Fruit fly (Drosophila melanogaster) whole organism, embryonic: ENCODE results near the gene Srrm234.

Experiments
- Adf1 ChIP-seq: fragments of 200-800 bp; sonication (Bioruptor generic); IDR thresholded peaks from 2 replicates; pipeline ENCODE4 v1.3.6; 2022; ENCODE audit warnings: missing biosample characterization, missing genetic modification characterization
- Awh ChIP-seq: fragments of 200-800 bp; sonication (Bioruptor generic); IDR thresholded peaks from 2 replicates; pipeline ENCODE4, ENCODE4 v1.3.6; 2022; ENCODE audit warnings: missing biosample characterization, missing genetic modification characterization
- CG10147 ChIP-seq: fragments of 200-800 bp; sonication (Bioruptor generic); optimal IDR thresholded peaks from 2 replicates; lab custom pipeline; 2019; ENCODE audit warnings: missing biosample characterization, mild to moderate bottlenecking, missing genetic modification characterization, moderate library complexity
- CG11247 ChIP-seq: fragments of 200-800 bp; sonication (Bioruptor generic); IDR thresholded peaks from 2 replicates; pipeline ENCODE4 v1.3.6; 2022; ENCODE audit warnings: missing biosample characterization, missing genetic modification characterization
- CG11560 ChIP-seq: fragments of 200-800 bp; sonication (Bioruptor generic); IDR thresholded peaks from 3 replicates; pipeline ENCODE4 v1.3.6; 2022; ENCODE audit warnings: missing biosample characterization, missing genetic modification characterization
- CG12769 ChIP-seq: fragments of 200-800 bp; sonication (Bioruptor generic); optimal IDR thresholded peaks from 2 replicates; lab custom pipeline; 2019; ENCODE audit warnings: missing biosample characterization, mild to moderate bottlenecking, missing genetic modification characterization, moderate library complexity
- CG15073 ChIP-seq: fragments of 200-800 bp; sonication (Bioruptor generic); optimal IDR thresholded peaks from 2 replicates; lab custom pipeline; 2016; ENCODE audit warnings: missing biosample characterization, missing genetic modification characterization
- CG15269 ChIP-seq: fragments of 200-800 bp; sonication (Bioruptor generic); optimal IDR thresholded peaks from 2 replicates; lab custom pipeline; 2018; ENCODE audit warnings: missing biosample characterization, mild to moderate bottlenecking, missing genetic modification characterization, moderate library complexity
- CG1602 ChIP-seq: fragments of 200-800 bp; sonication (Bioruptor generic); optimal IDR thresholded peaks from 3 replicates; lab custom pipeline; 2016; ENCODE audit warnings: missing biosample characterization, missing genetic modification characterization
- CG2889 ChIP-seq: fragments of 200-800 bp; sonication (Bioruptor generic); IDR thresholded peaks from 3 replicates; pipeline ENCODE4 v1.3.6; 2022; ENCODE audit warnings: missing biosample characterization, missing genetic modification characterization
- CG31365 ChIP-seq: fragments of 200-800 bp; sonication (Bioruptor generic); optimal IDR thresholded peaks from 2 replicates; lab custom pipeline; 2018; ENCODE audit warnings: missing biosample characterization, mild to moderate bottlenecking, missing genetic modification characterization
- CG3838 ChIP-seq: fragments of 200-800 bp; sonication (Bioruptor generic); optimal IDR thresholded peaks from 3 replicates; lab custom pipeline; 2016; ENCODE audit warnings: missing biosample characterization, missing genetic modification characterization
- CG4424 ChIP-seq: fragments of 200-800 bp; sonication (Bioruptor generic); optimal IDR thresholded peaks from 3 replicates; lab custom pipeline; 2016; ENCODE audit warnings: missing biosample characterization, missing genetic modification characterization
- CG6175 ChIP-seq: fragments of 200-800 bp; sonication (Bioruptor generic); IDR thresholded peaks from 3 replicates; pipeline ENCODE4 v1.3.6; 2022; ENCODE audit warnings: missing biosample characterization, missing genetic modification characterization
- CG8478 ChIP-seq: fragments of >200 bp; optimal IDR thresholded peaks from 2 replicates; lab custom pipeline; 2018
- CG9727 ChIP-seq: fragments of 200-800 bp; sonication (Bioruptor generic); optimal IDR thresholded peaks from 3 replicates; lab custom pipeline; 2017; ENCODE audit warnings: missing biosample characterization, mild to moderate bottlenecking, missing genetic modification characterization
- Deaf1 ChIP-seq: fragments of 200-800 bp; optimal IDR thresholded peaks from 3 replicates; lab custom pipeline; 2019; ENCODE audit warnings: missing biosample characterization, mild to moderate bottlenecking, missing genetic modification characterization, moderate library complexity
- Dref ChIP-seq: fragments of 200-800 bp; sonication (Bioruptor generic); IDR thresholded peaks from 2 replicates; pipeline ENCODE4 v1.3.6; 2022; ENCODE audit warnings: missing biosample characterization, missing genetic modification characterization
- Ets65A ChIP-seq: fragments of 200-800 bp; sonication (Bioruptor generic); peaks from one replicate; lab custom pipeline; 2016; ENCODE audit warnings: missing biosample characterization, missing genetic modification characterization
- GATAe ChIP-seq: fragments of 200-800 bp; sonication (Bioruptor generic); conservative IDR thresholded peaks from 2 replicates; pipeline ENCODE4 v1.3.6; 2022; ENCODE audit warnings: missing biosample characterization, missing genetic modification characterization
- HHEX ChIP-seq: fragments of 200-800 bp; sonication (Bioruptor generic); optimal IDR thresholded peaks from 3 replicates; lab custom pipeline; 2017; ENCODE audit warnings: missing biosample characterization, mild to moderate bottlenecking, missing genetic modification characterization, missing genetic modification reagents
- Hmr ChIP-seq: fragments of 200-800 bp; sonication (Bioruptor generic); optimal IDR thresholded peaks from 3 replicates; lab custom pipeline; 2017; ENCODE audit warnings: mild to moderate bottlenecking, missing biosample characterization, missing genetic modification reagents, missing genetic modification characterization
- MTF-1 ChIP-seq: fragments of 200-800 bp; sonication (Bioruptor generic); optimal IDR thresholded peaks from 2 replicates; lab custom pipeline; 2018; ENCODE audit warnings: missing biosample characterization, mild to moderate bottlenecking, missing genetic modification characterization, borderline replicate concordance
- Med ChIP-seq: fragments of 200-800 bp; sonication (Bioruptor generic); peaks from one replicate; lab custom pipeline; 2016; ENCODE audit warnings: missing biosample characterization, missing genetic modification characterization, mild to moderate bottlenecking, inconsistent platforms, moderate library complexity
- Nf-YC ChIP-seq: fragments of 200-800 bp; optimal IDR thresholded peaks from 3 replicates; lab custom pipeline; 2019; ENCODE audit warnings: missing biosample characterization, mild to moderate bottlenecking, missing genetic modification characterization, moderate library complexity
- Spps ChIP-seq: fragments of 200-800 bp; sonication (Bioruptor generic); optimal IDR thresholded peaks from 2 replicates; lab custom pipeline; 2018; ENCODE audit warnings: missing biosample characterization, mild to moderate bottlenecking, missing genetic modification characterization
- cad ChIP-seq: fragments of >200 bp; optimal IDR thresholded peaks from 2 replicates; lab custom pipeline; 2017; ENCODE audit warnings: missing biosample characterization, missing genetic modification characterization
- chinmo ChIP-seq: fragments of 200-800 bp; sonication (Bioruptor generic); IDR thresholded peaks from 4 replicates; pipeline ENCODE4 v1.3.6; 2022; ENCODE audit warnings: missing biosample characterization, missing genetic modification characterization; ENCODE audit not compliant: partially characterized antibody
- ci ChIP-seq: fragments of 200-800 bp; sonication (Bioruptor generic); IDR thresholded peaks from 3 replicates; pipeline ENCODE4 v1.3.6; 2022; ENCODE audit warnings: missing biosample characterization, missing genetic modification characterization
- kni ChIP-seq: fragments of 200-800 bp; sonication (Bioruptor generic); optimal IDR thresholded peaks from 3 replicates; lab custom pipeline; 2017; ENCODE audit warnings: mild to moderate bottlenecking, missing biosample characterization, missing genetic modification reagents, missing genetic modification characterization
- onecut ChIP-seq: fragments of 200-800 bp; sonication (Bioruptor generic); IDR thresholded peaks from 2 replicates; pipeline ENCODE4 v1.3.6; 2022; ENCODE audit warnings: missing biosample characterization, missing genetic modification characterization
- pb ChIP-seq: fragments of 200-800 bp; sonication (Bioruptor generic); optimal IDR thresholded peaks from 3 replicates; lab custom pipeline; 2016; ENCODE audit warnings: missing biosample characterization, missing genetic modification characterization
- repo ChIP-seq: fragments of 200-800 bp; sonication (Bioruptor generic); optimal IDR thresholded peaks from 2 replicates; lab custom pipeline; 2016; ENCODE audit warnings: missing biosample characterization, missing genetic modification characterization
- rib ChIP-seq: fragments of 200-800 bp; sonication (Bioruptor generic); IDR thresholded peaks from 2 replicates; pipeline ENCODE4 v1.3.6; 2022; ENCODE audit warnings: missing biosample characterization, missing genetic modification characterization
- row ChIP-seq: fragments of 200-800 bp; sonication (Bioruptor generic); IDR thresholded peaks from 3 replicates; pipeline ENCODE4 v1.3.6; 2022; ENCODE audit warnings: missing biosample characterization, missing genetic modification characterization
- stc ChIP-seq: fragments of 200-800 bp; sonication (Bioruptor generic); IDR thresholded peaks from 2 replicates; pipeline ENCODE4 v1.3.6; 2022; ENCODE audit warnings: missing biosample characterization, missing genetic modification characterization
- stwl ChIP-seq: fragments of 200-800 bp; sonication (Bioruptor generic); optimal IDR thresholded peaks from 3 replicates; lab custom pipeline; 2018; ENCODE audit warnings: missing biosample characterization, mild to moderate bottlenecking, missing genetic modification characterization, moderate library complexity
- z ChIP-seq: fragments of 200-800 bp; sonication (Bioruptor generic); IDR thresholded peaks from 3 replicates; pipeline ENCODE4 v1.3.6; 2022; ENCODE audit warnings: missing biosample characterization, missing genetic modification characterization

Srrm234 gene

DNA sequence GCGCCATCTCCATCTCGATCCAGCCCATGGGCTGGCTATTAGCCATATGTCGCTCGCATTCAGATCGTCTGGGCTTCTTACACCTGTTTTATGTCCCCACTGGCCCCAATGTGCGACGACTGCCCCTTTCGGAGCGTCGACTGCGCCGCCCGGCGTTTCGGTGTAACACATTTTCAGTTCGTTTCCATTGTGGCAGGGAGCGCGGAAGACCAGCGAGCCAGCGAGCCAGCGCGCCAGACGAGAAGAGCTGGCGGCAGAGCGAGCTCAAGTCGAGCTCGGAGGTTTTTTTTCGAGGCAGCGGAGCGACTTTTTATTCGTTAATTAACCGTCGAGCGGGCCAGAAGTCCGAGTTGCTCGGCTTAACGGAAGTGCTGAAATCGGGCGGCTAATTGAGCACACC, 9.5 kb upstream of the Srrm234 start, which contains the start of gene CG7991:
TSS of gene CG7991 (plus strand) at position 329 of the 400 bp plus-strand sequence.
- TF ChIP-seq CG6175 (GFP tag; lab: Robert Waterston, UW), result peak; percentile 90
- peak; percentile 73 for TF ChIP-seq Adf1 (GFP tag; lab: Robert Waterston, UW)
- no peak for TF ChIP-seq CG3838
- TF ChIP-seq Spps (tag; lab: Kevin White, UChicago), result no peak
- no peak for TF ChIP-seq GATAe (GFP tag; lab: Robert Waterston, UW)
- peak; percentile 2 for TF ChIP-seq pb (GFP tag; lab: Kevin White, UChicago)
- TF ChIP-seq stc, result no peak
- 0 out of 3 replicates have a peak, but pooled peaks have one; percentile 15 for TF ChIP-seq ci
- TF ChIP-seq CG15073 (GFP tag; lab: Kevin White, UChicago), result no peak
- TF ChIP-seq chinmo (GFP tag; lab: Robert Waterston, UW), result peak; percentile 76; the same call in 1 of the 4 replicates
- TF ChIP-seq CG31365, result no peak
- TF ChIP-seq CG15269 (tag; lab: Kevin White, UChicago), result peak; percentile 81
- no peak for TF ChIP-seq CG11560
- TF ChIP-seq rib (GFP tag; lab: Robert Waterston, UW), result no peak
- peak; percentile 52 for TF ChIP-seq kni
- TF ChIP-seq Med (GFP tag; lab: Kevin White, UChicago), result peak; percentile 45
- TF ChIP-seq z (GFP tag; lab: Robert Waterston, UW), result 0 out of 3 replicates have a peak, but pooled peaks have one; percentile 21
- TF ChIP-seq CG10147 (GFP tag; lab: Kevin White, UChicago), result no peak
- peak; percentile 42 for TF ChIP-seq CG12769 (tag; lab: Kevin White, UChicago)
- TF ChIP-seq HHEX, result no peak
- no peak for TF ChIP-seq Hmr (GFP tag; lab: Kevin White, UChicago)
- peak; percentile 52 for TF ChIP-seq Deaf1 (tag; lab: Kevin White, UChicago)
- TF ChIP-seq repo (GFP tag; lab: Kevin White, UChicago), result no peak
- no peak for TF ChIP-seq Ets65A (GFP tag; lab: Kevin White, UChicago)
- no peak for TF ChIP-seq CG2889 (GFP tag; lab: Robert Waterston, UW)
- TF ChIP-seq CG9727, result no peak
- TF ChIP-seq row (GFP tag; lab: Robert Waterston, UW), result 0 out of 3 replicates have a peak, but pooled peaks have one; percentile 16
- no peak for TF ChIP-seq CG1602 (GFP tag; lab: Kevin White, UChicago)
- peak; percentile 41; the same call in 1 of the 2 replicates for TF ChIP-seq Awh (GFP tag; lab: Robert Waterston, UW)
- no peak for TF ChIP-seq onecut (GFP tag; lab: Robert Waterston, UW)
- TF ChIP-seq cad, result no peak
- no peak for TF ChIP-seq Dref (GFP tag; lab: Robert Waterston, UW)
- no peak for TF ChIP-seq MTF-1 (GFP tag; lab: Kevin White, UChicago)
- TF ChIP-seq CG4424 (GFP tag; lab: Kevin White, UChicago), result no peak
- TF ChIP-seq, all 482 proteins: peak for 13

DNA sequence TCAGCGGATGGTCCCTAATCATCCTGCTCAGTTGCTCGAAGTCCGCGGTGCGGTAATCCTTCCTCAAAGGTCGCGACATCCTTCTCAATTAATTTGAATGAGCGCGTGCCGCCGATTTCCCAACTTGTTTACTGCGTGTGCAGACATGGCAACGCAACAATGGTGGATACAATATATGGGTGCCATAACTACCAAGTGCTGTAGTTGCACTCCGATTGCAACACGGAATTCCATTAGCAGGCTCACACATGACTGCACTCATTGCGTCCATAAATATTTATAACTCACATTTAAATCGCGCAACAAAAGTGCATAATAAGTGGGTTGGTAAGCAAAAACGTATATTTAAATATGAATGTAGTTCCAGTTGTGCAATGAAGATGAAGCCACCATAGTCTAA, 7.8 kb upstream of the Srrm234 start, which contains the start of gene CG13930:
TSS of gene CG13930 (minus strand) at position 101 of the 400 bp plus-strand sequence.
- TF ChIP-seq Nf-YC (tag; lab: Kevin White, UChicago) (no peak), Med (GFP tag; lab: Kevin White, UChicago) (no peak), CG11247 (GFP tag; lab: Robert Waterston, UW) (no peak), Ets65A (GFP tag; lab: Kevin White, UChicago) (peak; percentile 26)
- TF ChIP-seq, all 482 proteins: peak for 1

DNA sequence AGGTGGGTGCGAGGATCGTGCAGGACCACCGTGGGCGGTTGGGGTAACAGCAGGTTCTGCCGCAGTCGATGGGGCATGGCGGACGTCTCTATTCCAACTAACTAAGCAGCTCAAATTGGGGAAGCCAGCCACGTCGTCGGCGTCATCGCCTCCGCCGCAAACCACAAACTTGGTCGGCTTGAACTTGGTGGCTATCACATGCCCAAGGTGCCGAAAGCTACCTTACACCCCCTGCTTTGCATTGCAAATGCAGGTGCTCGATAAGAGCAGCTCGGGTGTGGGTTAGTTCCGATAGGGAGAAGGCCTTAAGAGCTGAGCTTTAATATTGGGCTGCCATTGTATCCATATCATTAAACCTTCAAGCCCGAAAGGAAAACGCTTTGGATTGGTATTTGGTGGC, 5.1 kb upstream of the Srrm234 start, which contains the start of gene RabX5:
TSS of gene RabX5 (minus strand) at position 101 of the 400 bp plus-strand sequence.
- TF ChIP-seq stwl (tag; lab: Kevin White, UChicago) (no peak), Med (GFP tag; lab: Kevin White, UChicago) (peak; percentile 55), CG8478 (lab: Kevin White, UChicago) (peak; percentile 4)
- TF ChIP-seq, all 482 proteins: peak for 2
